Worm (Caenorhabditis elegans): Measurements from ENCODE around the gene F53F8.5.

DNA sequence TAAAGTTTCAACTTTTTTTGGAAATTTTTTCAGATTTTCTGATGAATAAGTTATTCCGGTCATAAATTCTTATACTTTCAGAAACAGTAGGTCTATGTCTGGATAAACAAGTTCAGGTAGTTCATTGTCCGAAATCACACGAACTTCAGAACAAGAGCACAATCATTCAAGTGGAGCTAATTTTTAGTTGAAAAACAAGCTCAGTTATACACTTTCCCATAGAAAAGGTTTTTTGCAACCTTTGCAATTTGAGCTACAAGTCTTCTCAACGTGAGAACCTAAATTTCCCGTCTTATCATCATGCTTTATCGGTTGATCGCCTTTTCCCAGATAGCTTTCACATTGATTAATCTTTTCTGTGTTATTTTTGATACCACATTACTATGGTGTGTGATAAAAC lies 27.9 kb upstream of the F53F8.5 start, which contains the start of gene srxa-1:
- no peak for TF ChIP-seq R02D3.7 (tag; optimal IDR thresholded peaks at IDR 0.05)
- no peak for TF ChIP-seq nhr-28 (tag; optimal IDR thresholded peaks at IDR 0.05)
- TF ChIP-seq ztf-11 (tag; optimal IDR thresholded peaks at IDR 0.05): no peak
- no peak for TF ChIP-seq nhr-77 (tag; optimal IDR thresholded peaks at IDR 0.05)
- TF ChIP-seq dmd-9 (GFP tag; IDR thresholded peaks at IDR 0.05): no peak
- no peak for TF ChIP-seq aly-2 (tag; optimal IDR thresholded peaks at IDR 0.05)
- TF ChIP-seq daf-16 (GFP tag; optimal IDR thresholded peaks at IDR 0.05): no peak
- TF ChIP-seq daf-16 (tag; optimal IDR thresholded peaks at IDR 0.05): no peak
- no peak for TF ChIP-seq dpl-1 (GFP tag; optimal IDR thresholded peaks at IDR 0.05)
- no peak for TF ChIP-seq lsy-2 (tag; optimal IDR thresholded peaks at IDR 0.05)
- no peak for TF ChIP-seq lin-13 (GFP tag; optimal IDR thresholded peaks at IDR 0.05)

All from whole organism, L4 larva.